Worm (Caenorhabditis elegans) whole organism, midembryonic: Measurements from ENCODE around the gene his-41.

Experiments used
- T22C8.4 ChIP-seq: fragments of 200-800 bp; sonication (Bioruptor generic); IDR thresholded peaks from 2 replicates; pipeline ENCODE4 v1.3.6; 2022; ENCODE audit warnings: missing genetic modification characterization, missing compliant biosample characterization
- flt-1 ChIP-seq: fragments of 200-800 bp; sonication (Bioruptor generic); IDR thresholded peaks from 2 replicates; pipeline ENCODE4 v1.3.6; 2022; ENCODE audit warnings: missing genetic modification characterization, missing compliant biosample characterization
- klf-2 ChIP-seq: fragments of 200-800 bp; sonication (Bioruptor generic); conservative IDR thresholded peaks from 2 replicates; pipeline ENCODE4 v1.3.6; 2022; ENCODE audit warnings: missing genetic modification reagents, missing genetic modification characterization, missing compliant biosample characterization
- med-1 ChIP-seq: sonication (generic microtip); optimal IDR thresholded peaks from 2 replicates; lab custom pipeline; 2017; ENCODE audit warnings: missing genetic modification characterization, mild to moderate bottlenecking, missing compliant biosample characterization, antibody characterized with exemption, missing genetic modification reagents; ENCODE audit not compliant: insufficient read depth
- ref-1 ChIP-seq: fragments of 200-800 bp; sonication (Bioruptor generic); conservative IDR thresholded peaks from 2 replicates; pipeline ENCODE4 v1.3.6; 2022; ENCODE audit warnings: missing genetic modification reagents, missing genetic modification characterization, missing compliant biosample characterization
- tab-1 ChIP-seq: fragments of 200-800 bp; sonication (Bioruptor generic); IDR thresholded peaks from 2 replicates; pipeline ENCODE4 v1.3.6; 2022; ENCODE audit warnings: missing genetic modification characterization, missing compliant biosample characterization
- ztf-23 ChIP-seq: fragments of 200-800 bp; sonication (Bioruptor generic); IDR thresholded peaks from 2 replicates; pipeline ENCODE4 v1.3.6; 2022; ENCODE audit warnings: missing genetic modification reagents, missing genetic modification characterization, missing compliant biosample characterization
- ztf-29 ChIP-seq: fragments of 200-800 bp; sonication (Bioruptor generic); IDR thresholded peaks from 2 replicates; pipeline ENCODE4 v1.3.6; 2022; ENCODE audit warnings: missing genetic modification reagents, missing genetic modification characterization, missing compliant biosample characterization

DNA sequence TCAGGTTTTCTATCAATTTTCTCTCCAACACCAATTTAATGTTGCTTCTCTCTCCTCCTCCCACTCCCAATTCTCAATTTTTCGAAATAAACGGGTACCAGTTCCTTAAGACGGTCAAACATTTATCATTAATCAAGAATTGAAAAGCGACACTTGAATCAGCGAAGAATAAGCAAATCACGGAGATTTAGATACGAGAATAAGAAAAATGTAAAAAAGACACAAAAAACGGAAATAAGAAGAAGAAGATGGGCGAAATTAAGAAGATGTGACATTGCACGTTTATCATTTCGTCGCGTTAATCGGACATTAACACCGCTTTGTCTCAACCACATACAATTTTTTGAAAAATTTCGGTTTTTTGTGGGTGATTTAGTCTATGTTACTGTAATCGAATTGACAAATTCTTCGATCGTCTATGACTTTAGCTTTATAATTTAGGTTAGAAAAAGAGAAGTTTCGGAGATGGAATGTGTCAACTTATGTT, 40.8 kb upstream of the his-41 start, which contains the start of gene haao-1:
- no peak for TF ChIP-seq ztf-29
- TF ChIP-seq med-1 (GFP tag; lab: Kevin White, UChicago), result no peak
- no peak for TF ChIP-seq ztf-23 (GFP tag; lab: Robert Waterston, UW)
- TF ChIP-seq flt-1 (GFP tag; lab: Robert Waterston, UW), result no peak
- TF ChIP-seq ref-1, result no peak
- TF ChIP-seq klf-2 (GFP tag; lab: Robert Waterston, UW), result no peak
- no peak for TF ChIP-seq T22C8.4 (GFP tag; lab: Robert Waterston, UW)
- TF ChIP-seq tab-1 (GFP tag; lab: Robert Waterston, UW), result no peak
